Fruit fly (Drosophila melanogaster) whole organism, wandering third instar larva: Measurements from ENCODE around the gene CG43850.
A peak's percentile ranks its signal among the peaks of the same experiment; 100 is the strongest.
"Not testable (repeated sequence)": the region's sequence is repeated elsewhere in the genome, so short reads cannot be mapped to it uniquely, and the experiment has no call there.

ENCODE experiments used
- Abd-B ChIP-seq: fragments of >200 bp; optimal IDR thresholded peaks from 2 replicates; lab custom pipeline; 2017; ENCODE audit warnings: missing biosample characterization, missing genetic modification characterization
- CG32264 ChIP-seq: fragments of 200-800 bp; sonication (Bioruptor generic); optimal IDR thresholded peaks from 2 replicates; lab custom pipeline; 2016; ENCODE audit warnings: missing biosample characterization, missing genetic modification characterization
- CG9705 ChIP-seq: fragments of 200-800 bp; sonication (Bioruptor generic); optimal IDR thresholded peaks from 2 replicates; lab custom pipeline; 2018; ENCODE audit warnings: missing biosample characterization, mild to moderate bottlenecking, missing genetic modification characterization
- CrebA ChIP-seq: fragments of 200-800 bp; sonication (Bioruptor generic); optimal IDR thresholded peaks from 2 replicates; lab custom pipeline; 2016; ENCODE audit warnings: missing biosample characterization, mild to moderate bottlenecking, missing genetic modification characterization, borderline replicate concordance
- Dfd ChIP-seq: fragments of >200 bp; optimal IDR thresholded peaks from 2 replicates; lab custom pipeline; 2017; ENCODE audit warnings: missing biosample characterization, missing genetic modification characterization
- Dif ChIP-seq: fragments of 200-275, 200-300 bp; sonication (Bioruptor generic); optimal IDR thresholded peaks from 2 replicates; lab custom pipeline; 2018; ENCODE audit warnings: missing biosample characterization, missing genetic modification characterization; ENCODE audit not compliant: partially characterized antibody
- GATAd ChIP-seq: sonication (Bioruptor generic); optimal IDR thresholded peaks from 2 replicates; lab custom pipeline; 2016; ENCODE audit warnings: missing biosample characterization, missing genetic modification characterization
- HLH106 ChIP-seq: fragments of 200-800 bp; optimal IDR thresholded peaks from 3 replicates; lab custom pipeline; 2019; ENCODE audit warnings: missing biosample characterization, mild to moderate bottlenecking, missing genetic modification characterization, moderate library complexity
- Hnf4 ChIP-seq: fragments of 200-800 bp; sonication (Bioruptor generic); optimal IDR thresholded peaks from 2 replicates; lab custom pipeline; 2016; ENCODE audit warnings: missing biosample characterization, mild to moderate bottlenecking, missing genetic modification characterization
- Hr78 ChIP-seq: fragments of >200 bp; optimal IDR thresholded peaks from 2 replicates; lab custom pipeline; 2017; ENCODE audit warnings: missing biosample characterization, missing genetic modification characterization
- Hr83 ChIP-seq: fragments of 200-300 bp; sonication (Bioruptor generic); optimal IDR thresholded peaks from 2 replicates; lab custom pipeline; 2016; ENCODE audit warnings: missing biosample characterization, mild to moderate bottlenecking, missing genetic modification characterization, moderate library complexity; ENCODE audit not compliant: poor library complexity, severe bottlenecking
- Jra ChIP-seq: sonication (Bioruptor generic); optimal IDR thresholded peaks from 2 replicates; lab custom pipeline; 2016; ENCODE audit warnings: missing biosample characterization, missing genetic modification characterization
- Mio ChIP-seq: sonication (Bioruptor generic); optimal IDR thresholded peaks from 2 replicates; lab custom pipeline; 2016; ENCODE audit warnings: missing biosample characterization, missing genetic modification characterization
- Myc ChIP-seq: fragments of >200 bp; optimal IDR thresholded peaks from 2 replicates; lab custom pipeline; 2017
- N ChIP-seq: fragments of >200 bp; optimal IDR thresholded peaks from 2 replicates; lab custom pipeline; 2018; ENCODE audit warnings: missing biosample characterization, missing external identifiers, missing genetic modification characterization
- OdsH ChIP-seq: fragments of 200-800 bp; sonication (Bioruptor generic); optimal IDR thresholded peaks from 2 replicates; lab custom pipeline; 2016; ENCODE audit warnings: missing biosample characterization, mild to moderate bottlenecking, missing genetic modification characterization
- Rel ChIP-seq, 2 experiments: fragments of 200-800 bp; sonication (Bioruptor generic) in 1 of 2; optimal IDR thresholded peaks; 2 replicates in 1 of 2; 3 replicates in 1 of 2; lab custom pipeline; 2016 to 2019; ENCODE audit warnings: mild to moderate bottlenecking in 2 of 2, missing biosample characterization in 2 of 2, missing genetic modification characterization in 2 of 2, moderate library complexity in 1 of 2
- Sp1 ChIP-seq: fragments of 200-800 bp; sonication (Bioruptor generic); optimal IDR thresholded peaks from 3 replicates; lab custom pipeline; 2019; ENCODE audit warnings: missing biosample characterization, mild to moderate bottlenecking, missing genetic modification characterization, moderate library complexity
- Vsx2 ChIP-seq: fragments of 200-300, 225-300 bp; sonication (Bioruptor generic); optimal IDR thresholded peaks from 2 replicates; lab custom pipeline; 2018; ENCODE audit warnings: missing biosample characterization, missing genetic modification characterization; ENCODE audit not compliant: partially characterized antibody
- br ChIP-seq: fragments of 200-800 bp; sonication (Bioruptor generic); optimal IDR thresholded peaks from 2 replicates; lab custom pipeline; 2016; ENCODE audit warnings: missing biosample characterization, missing genetic modification characterization
- brk ChIP-seq: fragments of 200-800 bp; sonication (Bioruptor generic); optimal IDR thresholded peaks from 2 replicates; lab custom pipeline; 2016; ENCODE audit warnings: missing biosample characterization, mild to moderate bottlenecking, missing genetic modification characterization
- dl ChIP-seq, 2 experiments: fragments of 175-275, 200-275 bp in 1 of 2; fragments of 200-275 bp in 1 of 2; sonication (Bioruptor generic); optimal IDR thresholded peaks; lab custom pipeline; 2018; ENCODE audit warnings: mild to moderate bottlenecking in 2 of 2, missing biosample characterization in 2 of 2, missing genetic modification characterization in 2 of 2, moderate library complexity in 2 of 2; ENCODE audit not compliant: partially characterized antibody in 2 of 2, insufficient read depth in 1 of 2
- dmrt93B ChIP-seq: fragments of 200-800 bp; sonication (Bioruptor generic); optimal IDR thresholded peaks from 2 replicates; lab custom pipeline; 2018; ENCODE audit warnings: missing biosample characterization, mild to moderate bottlenecking, missing genetic modification characterization
- dsf ChIP-seq: sonication (Bioruptor generic); optimal IDR thresholded peaks from 2 replicates; lab custom pipeline; 2016; ENCODE audit warnings: missing biosample characterization, missing genetic modification characterization, borderline replicate concordance
- ey ChIP-seq: fragments of 200-800 bp; sonication (Bioruptor generic); optimal IDR thresholded peaks from 2 replicates; lab custom pipeline; 2016; ENCODE audit warnings: missing biosample characterization, missing genetic modification characterization
- foxo ChIP-seq, 2 experiments: fragments of 200-800 bp; sonication (Bioruptor generic); optimal IDR thresholded peaks; 2 replicates in 1 of 2; 3 replicates in 1 of 2; lab custom pipeline; 2016 to 2017; ENCODE audit warnings: missing biosample characterization in 2 of 2, missing genetic modification characterization in 2 of 2
- fru ChIP-seq: fragments of 200-800 bp; sonication (Bioruptor generic); optimal IDR thresholded peaks from 3 replicates; lab custom pipeline; 2016; ENCODE audit warnings: missing biosample characterization, mild to moderate bottlenecking, missing genetic modification characterization
- h ChIP-seq: fragments of 200-800 bp; sonication (Bioruptor generic); optimal IDR thresholded peaks from 3 replicates; lab custom pipeline; 2016; ENCODE audit warnings: missing biosample characterization, mild to moderate bottlenecking, missing genetic modification characterization
- jim ChIP-seq: fragments of 175-275, 200-325 bp; sonication (Bioruptor generic); optimal IDR thresholded peaks from 2 replicates; lab custom pipeline; 2016; ENCODE audit warnings: missing biosample characterization, mild to moderate bottlenecking, missing genetic modification characterization
- lola ChIP-seq: fragments of >200 bp; optimal IDR thresholded peaks from 2 replicates; lab custom pipeline; 2017; ENCODE audit warnings: missing biosample characterization, missing genetic modification characterization
- pan ChIP-seq: fragments of >200 bp; optimal IDR thresholded peaks from 2 replicates; lab custom pipeline; 2017
- psq ChIP-seq: fragments of 200-800 bp; sonication (Bioruptor generic); optimal IDR thresholded peaks from 3 replicates; lab custom pipeline; 2017; ENCODE audit warnings: missing biosample characterization, mild to moderate bottlenecking, missing genetic modification characterization, moderate library complexity
- rgr ChIP-seq: fragments of 200-800 bp; sonication (Bioruptor generic); optimal IDR thresholded peaks from 3 replicates; lab custom pipeline; 2016; ENCODE audit warnings: missing biosample characterization, mild to moderate bottlenecking, missing genetic modification characterization
- sage ChIP-seq: fragments of 200-800 bp; sonication (Bioruptor generic); optimal IDR thresholded peaks from 2 replicates; lab custom pipeline; 2016; ENCODE audit warnings: missing biosample characterization, mild to moderate bottlenecking, missing genetic modification characterization
- sv ChIP-seq: fragments of 200-800 bp; sonication (Bioruptor generic); optimal IDR thresholded peaks from 3 replicates; lab custom pipeline; 2016; ENCODE audit warnings: missing biosample characterization, missing genetic modification characterization
- tai ChIP-seq: sonication (Bioruptor generic); optimal IDR thresholded peaks from 2 replicates; lab custom pipeline; 2016; ENCODE audit warnings: missing biosample characterization, missing genetic modification characterization
- usp ChIP-seq: fragments of >200 bp; optimal IDR thresholded peaks from 2 replicates; lab custom pipeline; 2017; ENCODE audit warnings: missing biosample characterization, missing genetic modification characterization
- woc ChIP-seq: sonication (Bioruptor generic); optimal IDR thresholded peaks from 2 replicates; lab custom pipeline; 2016; ENCODE audit warnings: missing biosample characterization, mild to moderate bottlenecking, missing genetic modification characterization

Gene CG43850

dm6 chr2L:13445249-13445846, 30.1 kb downstream of the CG43850 start, which contains the start of gene Hacd2:
Hacd2 (minus strand) TSS chr2L:13445651.
- TF ChIP-seq ey (GFP tag; lab: Kevin White, UChicago) (no peak), dmrt93B (GFP tag; lab: Kevin White, UChicago) (no peak), Vsx2 (GFP tag; lab: Kevin White, UChicago) (no peak), sv (GFP tag; lab: Kevin White, UChicago) (peak; percentile 52), N (GFP tag; lab: Kevin White, UChicago) (no peak), br (no peak), Hnf4 (GFP tag; lab: Kevin White, UChicago) (peak; percentile 77), Rel (GFP tag; optimal IDR thresholded peaks at IDR 0.05; lab: Kevin White, UChicago) (no peak), Rel (tag; optimal IDR thresholded peaks at IDR 0.05; lab: Kevin White, UChicago) (no peak), Sp1 (GFP tag; lab: Kevin White, UChicago) (no peak), rgr (GFP tag; lab: Kevin White, UChicago) (peak; percentile 39), brk (GFP tag; lab: Kevin White, UChicago) (no peak), tai (GFP tag; lab: Kevin White, UChicago) (no peak), pan (lab: Kevin White, UChicago) (no peak), psq (GFP tag; lab: Kevin White, UChicago) (peak; percentile 16), foxo (GFP tag; optimal IDR thresholded peaks at IDR 0.05; lab: Kevin White, UChicago) (peak in 1 of 2 experiments; percentile 34), lola (no peak), Myc (lab: Kevin White, UChicago) (no peak), woc (no peak), CrebA (GFP tag; lab: Kevin White, UChicago) (no peak), Mio (GFP tag; lab: Kevin White, UChicago) (no peak), Dfd (no peak), Jra (no peak), usp (no peak), OdsH (GFP tag; lab: Kevin White, UChicago) (no peak), CG32264 (GFP tag; lab: Kevin White, UChicago) (no peak), Abd-B (GFP tag; lab: Kevin White, UChicago) (no peak), HLH106 (tag; lab: Kevin White, UChicago) (peak; percentile 33), Hr83 (GFP tag; lab: Kevin White, UChicago) (peak; percentile 25), dsf (no peak), GATAd (GFP tag; lab: Kevin White, UChicago) (no peak), CG9705 (GFP tag; lab: Kevin White, UChicago) (no peak), Dif (GFP tag; lab: Kevin White, UChicago) (no peak), h (GFP tag; lab: Kevin White, UChicago) (peak; percentile 25), jim (GFP tag; lab: Kevin White, UChicago) (no peak), Hr78 (GFP tag; lab: Kevin White, UChicago) (no peak), sage (GFP tag; lab: Kevin White, UChicago) (no peak), dl (GFP tag; optimal IDR thresholded peaks at IDR 0.05; lab: Kevin White, UChicago; ENCODE audit: insufficient read depth in 1 of 2, partially characterized antibody in 2 of 2) (no peak), fru (GFP tag; lab: Kevin White, UChicago) (no peak)

- TF ChIP-seq OdsH (GFP tag; lab: Kevin White, UChicago); Myc (lab: Kevin White, UChicago); Dif (GFP tag; lab: Kevin White, UChicago): not testable (repeated sequence)
These were observed 34.2 kb downstream of the CG43850 start, which contains the start of gene Hsp60D for dm6 chr2L:13449397-13449796. Hsp60D (minus strand) TSS chr2L:13449497.
